Fruit fly (Drosophila melanogaster) whole organism, embryonic: ENCODE measurements around the gene CG6015.

Source experiments
- Asciz ChIP-seq: fragments of 200-800 bp; sonication (Bioruptor generic); optimal IDR thresholded peaks from 2 replicates; lab custom pipeline; 2017; ENCODE audit warnings: missing biosample characterization, mild to moderate bottlenecking, missing genetic modification characterization, missing genetic modification reagents
- Atf6 ChIP-seq: fragments of 200-800 bp; sonication (Bioruptor generic); IDR thresholded peaks from 2 replicates; pipeline ENCODE4 v1.3.6; 2022; ENCODE audit warnings: missing biosample characterization, missing genetic modification characterization
- Bteb2 ChIP-seq: fragments of 200-800 bp; sonication (Bioruptor generic); optimal IDR thresholded peaks from 2 replicates; lab custom pipeline; 2016; ENCODE audit warnings: missing biosample characterization, missing genetic modification characterization
- C15 ChIP-seq: fragments of 200-800 bp; sonication (Bioruptor generic); IDR thresholded peaks from 3 replicates; pipeline ENCODE4 v1.3.6; 2022; ENCODE audit warnings: missing biosample characterization, missing genetic modification characterization
- CG10147 ChIP-seq: fragments of 200-800 bp; sonication (Bioruptor generic); optimal IDR thresholded peaks from 2 replicates; lab custom pipeline; 2019; ENCODE audit warnings: missing biosample characterization, mild to moderate bottlenecking, missing genetic modification characterization, moderate library complexity
- CG10209 ChIP-seq: fragments of 200-800 bp; sonication (Bioruptor generic); optimal IDR thresholded peaks from 3 replicates; lab custom pipeline; 2017; ENCODE audit warnings: missing biosample characterization, mild to moderate bottlenecking, missing genetic modification characterization, missing genetic modification reagents
- CG10366 ChIP-seq: fragments of 200-800 bp; sonication (Bioruptor generic); IDR thresholded peaks from 2 replicates; pipeline ENCODE4 v1.3.6; 2022; ENCODE audit warnings: missing biosample characterization, missing genetic modification characterization
- CG12155 ChIP-seq: fragments of 200-800 bp; sonication (Bioruptor generic); optimal IDR thresholded peaks from 3 replicates; lab custom pipeline; 2016; ENCODE audit warnings: missing biosample characterization, missing genetic modification characterization
- CG17186 ChIP-seq: fragments of 200-800 bp; sonication (Bioruptor generic); optimal IDR thresholded peaks from 3 replicates; lab custom pipeline; 2017; ENCODE audit warnings: missing biosample characterization, missing genetic modification reagents, missing genetic modification characterization
- CG17568 ChIP-seq: fragments of 200-800 bp; sonication (Bioruptor generic); optimal IDR thresholded peaks from 2 replicates; lab custom pipeline; 2018; ENCODE audit warnings: missing biosample characterization, mild to moderate bottlenecking, missing genetic modification characterization, moderate library complexity
- CG1832 ChIP-seq: fragments of 200-800 bp; sonication (Bioruptor generic); optimal IDR thresholded peaks from 2 replicates; lab custom pipeline; 2017; ENCODE audit warnings: missing biosample characterization, mild to moderate bottlenecking, missing genetic modification characterization, inconsistent platforms
- CG31388 ChIP-seq: fragments of 200-800 bp; sonication (Bioruptor generic); optimal IDR thresholded peaks from 2 replicates; lab custom pipeline; 2016; ENCODE audit warnings: missing biosample characterization, missing genetic modification characterization
- CG34376 ChIP-seq: fragments of 200-800 bp; sonication (Bioruptor generic); optimal IDR thresholded peaks from 2 replicates; lab custom pipeline; 2018; ENCODE audit warnings: missing biosample characterization, mild to moderate bottlenecking, missing genetic modification characterization
- CG7271 ChIP-seq: fragments of 200-800 bp; sonication (Bioruptor generic); optimal IDR thresholded peaks from 2 replicates; lab custom pipeline; 2018; ENCODE audit warnings: missing biosample characterization, mild to moderate bottlenecking, missing genetic modification characterization, moderate library complexity
- CG7357 ChIP-seq: fragments of 200-800 bp; sonication (Bioruptor generic); IDR thresholded peaks from 3 replicates; pipeline ENCODE4 v1.3.6; 2022; ENCODE audit warnings: missing biosample characterization, missing genetic modification characterization
- CG8359 ChIP-seq: fragments of 200-800 bp; sonication (Bioruptor generic); optimal IDR thresholded peaks from 2 replicates; lab custom pipeline; 2017; ENCODE audit warnings: missing biosample characterization, mild to moderate bottlenecking, missing genetic modification characterization, borderline replicate concordance
- CHES-1-like ChIP-seq: fragments of 200-800 bp; sonication (Bioruptor generic); optimal IDR thresholded peaks from 2 replicates; lab custom pipeline; 2016; ENCODE audit warnings: missing biosample characterization, missing genetic modification characterization
- CoRest ChIP-seq: fragments of 200-800 bp; sonication (Bioruptor generic); optimal IDR thresholded peaks from 3 replicates; lab custom pipeline; 2018; ENCODE audit warnings: missing biosample characterization, mild to moderate bottlenecking, missing genetic modification characterization, moderate library complexity
- CrebB ChIP-seq: fragments of 200-800 bp; sonication (Bioruptor generic); optimal IDR thresholded peaks from 3 replicates; lab custom pipeline; 2018; ENCODE audit warnings: missing biosample characterization, mild to moderate bottlenecking, missing genetic modification characterization
- D19B ChIP-seq: fragments of 200-800 bp; sonication (Bioruptor generic); optimal IDR thresholded peaks from 2 replicates; lab custom pipeline; 2017; ENCODE audit warnings: missing biosample characterization, mild to moderate bottlenecking, missing genetic modification characterization
- Dfd ChIP-seq, 2 experiments: fragments of >200 bp; optimal IDR thresholded peaks; 2 replicates each; lab custom pipeline; 2017; ENCODE audit warnings: missing biosample characterization in 2 of 2, missing genetic modification characterization in 2 of 2
- Eip74EF ChIP-seq, 2 experiments: fragments of 200-800 bp in 1 of 2; fragments of >200 bp in 1 of 2; sonication (Bioruptor generic) in 1 of 2; optimal IDR thresholded peaks; 2 replicates each; lab custom pipeline; 2017 to 2019; ENCODE audit warnings: missing biosample characterization in 2 of 2, missing genetic modification characterization in 2 of 2, mild to moderate bottlenecking in 1 of 2, moderate library complexity in 1 of 2
- Ets97D ChIP-seq: fragments of 200-800 bp; sonication (Bioruptor generic); optimal IDR thresholded peaks from 3 replicates; lab custom pipeline; 2016; ENCODE audit warnings: missing biosample characterization, missing genetic modification characterization
- Fer2 ChIP-seq: fragments of 200-800 bp; sonication (Bioruptor generic); optimal IDR thresholded peaks from 2 replicates; lab custom pipeline; 2018; ENCODE audit warnings: missing biosample characterization, mild to moderate bottlenecking, missing genetic modification characterization, moderate library complexity
- HLH54F ChIP-seq: fragments of 200-800 bp; sonication (Bioruptor generic); optimal IDR thresholded peaks from 3 replicates; lab custom pipeline; 2016; ENCODE audit warnings: missing biosample characterization, missing genetic modification characterization
- HmgD ChIP-seq: fragments of 200-800 bp; sonication (Bioruptor generic); optimal IDR thresholded peaks from 3 replicates; lab custom pipeline; 2016; ENCODE audit warnings: missing biosample characterization, missing genetic modification characterization
- MTF-1 ChIP-seq: fragments of 200-800 bp; sonication (Bioruptor generic); optimal IDR thresholded peaks from 2 replicates; lab custom pipeline; 2018; ENCODE audit warnings: missing biosample characterization, mild to moderate bottlenecking, missing genetic modification characterization, borderline replicate concordance
- Med ChIP-seq: fragments of 200-800 bp; sonication (Bioruptor generic); peaks from one replicate; lab custom pipeline; 2016; ENCODE audit warnings: missing biosample characterization, missing genetic modification characterization, mild to moderate bottlenecking, inconsistent platforms, moderate library complexity
- Opbp ChIP-seq: fragments of 200-800 bp; sonication (Bioruptor generic); IDR thresholded peaks from 3 replicates; pipeline ENCODE4 v1.3.6; 2022; ENCODE audit warnings: missing biosample characterization, missing genetic modification characterization; ENCODE audit not compliant: partially characterized antibody
- Sox100B ChIP-seq: fragments of 200-800 bp; sonication (Bioruptor generic); optimal IDR thresholded peaks from 3 replicates; lab custom pipeline; 2018; ENCODE audit warnings: missing biosample characterization, mild to moderate bottlenecking, missing genetic modification characterization
- Sry-β ChIP-seq: fragments of 200-800 bp; sonication (Bioruptor generic); optimal IDR thresholded peaks from 2 replicates; lab custom pipeline; 2018; ENCODE audit warnings: missing biosample characterization, mild to moderate bottlenecking, missing genetic modification characterization, moderate library complexity
- aop ChIP-seq: fragments of 200-800 bp; sonication (Bioruptor generic); IDR thresholded peaks from 2 replicates; pipeline ENCODE4 v1.3.6; 2022; ENCODE audit warnings: missing biosample characterization, missing genetic modification characterization
- ara ChIP-seq: fragments of 200-800 bp; sonication (Bioruptor generic); IDR thresholded peaks from 2 replicates; pipeline ENCODE4 v1.3.6; 2022; ENCODE audit warnings: missing biosample characterization, missing genetic modification characterization
- ci ChIP-seq: fragments of 200-800 bp; sonication (Bioruptor generic); IDR thresholded peaks from 3 replicates; pipeline ENCODE4 v1.3.6; 2022; ENCODE audit warnings: missing biosample characterization, missing genetic modification characterization
- eyg ChIP-seq: fragments of 200-800 bp; sonication (Bioruptor generic); optimal IDR thresholded peaks from 3 replicates; lab custom pipeline; 2016; ENCODE audit warnings: missing biosample characterization, missing genetic modification characterization
- fd64A ChIP-seq: fragments of 200-800 bp; sonication (Bioruptor generic); optimal IDR thresholded peaks from 3 replicates; lab custom pipeline; 2018; ENCODE audit warnings: missing biosample characterization, mild to moderate bottlenecking, missing genetic modification characterization
- insv ChIP-seq, 2 experiments: fragments of 200-800 bp; sonication (Bioruptor generic); optimal IDR thresholded peaks; 3 replicates each; lab custom pipeline; 2016 to 2018; ENCODE audit warnings: missing biosample characterization in 2 of 2, missing genetic modification characterization in 2 of 2
- lov ChIP-seq, 2 experiments: fragments of 200-800 bp in 1 of 2; fragments of >200 bp in 1 of 2; sonication (Bioruptor generic) in 1 of 2; IDR thresholded peaks in 1 of 2; optimal IDR thresholded peaks in 1 of 2; 2 replicates in 1 of 2; 3 replicates in 1 of 2; pipeline versions ENCODE4 v1.3.6 to Lab custom; 2017 to 2022; ENCODE audit warnings: missing biosample characterization in 1 of 2, missing genetic modification characterization in 1 of 2
- luna ChIP-seq: fragments of 200-800 bp; sonication (Bioruptor generic); optimal IDR thresholded peaks from 2 replicates; lab custom pipeline; 2016; ENCODE audit warnings: missing biosample characterization, missing genetic modification characterization
- mam ChIP-seq: fragments of 200-800 bp; sonication (Bioruptor generic); optimal IDR thresholded peaks from 3 replicates; lab custom pipeline; 2016; ENCODE audit warnings: missing biosample characterization, missing genetic modification characterization
- mirr ChIP-seq: fragments of 200-800 bp; sonication (Bioruptor generic); optimal IDR thresholded peaks from 3 replicates; lab custom pipeline; 2018; ENCODE audit warnings: missing biosample characterization, mild to moderate bottlenecking, missing genetic modification characterization
- onecut ChIP-seq: fragments of 200-800 bp; sonication (Bioruptor generic); IDR thresholded peaks from 2 replicates; pipeline ENCODE4 v1.3.6; 2022; ENCODE audit warnings: missing biosample characterization, missing genetic modification characterization
- row ChIP-seq: fragments of 200-800 bp; sonication (Bioruptor generic); IDR thresholded peaks from 3 replicates; pipeline ENCODE4 v1.3.6; 2022; ENCODE audit warnings: missing biosample characterization, missing genetic modification characterization
- schlank ChIP-seq: fragments of 200-800 bp; sonication (Bioruptor generic); optimal IDR thresholded peaks from 2 replicates; lab custom pipeline; 2018; ENCODE audit warnings: missing biosample characterization, mild to moderate bottlenecking, missing genetic modification characterization
- slp2 ChIP-seq: fragments of 200-800 bp; sonication (Bioruptor generic); optimal IDR thresholded peaks from 2 replicates; lab custom pipeline; 2016; ENCODE audit warnings: missing biosample characterization, missing genetic modification characterization
- sr ChIP-seq: fragments of 200-800 bp; sonication (Bioruptor generic); IDR thresholded peaks from 3 replicates; pipeline ENCODE4 v1.3.6; 2022; ENCODE audit warnings: missing biosample characterization, missing genetic modification characterization
- toy ChIP-seq: fragments of 200-800 bp; sonication (Bioruptor generic); IDR thresholded peaks from 2 replicates; pipeline ENCODE4 v1.3.6; 2022; ENCODE audit warnings: missing biosample characterization, missing genetic modification characterization
- wek ChIP-seq: fragments of 200-800 bp; sonication (Bioruptor generic); optimal IDR thresholded peaks from 3 replicates; lab custom pipeline; 2018; ENCODE audit warnings: missing biosample characterization, mild to moderate bottlenecking, missing genetic modification characterization, moderate library complexity
- yki ChIP-seq: fragments of >200 bp; optimal IDR thresholded peaks from 3 replicates; lab custom pipeline; 2018

The CG6015 gene

dm6 chr3R:22049134-22049796 lies 15.2 kb upstream of the CG6015 start (continued):
- peak; percentile 35 for TF ChIP-seq Fer2 (tag; lab: Kevin White, UChicago)
- TF ChIP-seq aop (GFP tag; lab: Robert Waterston, UW), result no peak
- TF ChIP-seq lov (optimal IDR thresholded peaks at IDR 0.05; lab: Kevin White, UChicago), result no peak
- TF ChIP-seq lov (GFP tag; IDR thresholded peaks at IDR 0.05; lab: Robert Waterston, UW), result peak; percentile 84
- peak in 1 of 2 experiments; percentile 64 for TF ChIP-seq Eip74EF (GFP tag; optimal IDR thresholded peaks at IDR 0.05; lab: Kevin White, UChicago)
- peak; percentile 91 for TF ChIP-seq row (GFP tag; lab: Robert Waterston, UW)
- TF ChIP-seq ci (GFP tag; lab: Robert Waterston, UW), result peak; percentile 94
- peak; percentile 78 for TF ChIP-seq Asciz (GFP tag; lab: Kevin White, UChicago)
- no peak for TF ChIP-seq yki (lab: Kevin White, UChicago)
- TF ChIP-seq Dfd (GFP tag; optimal IDR thresholded peaks at IDR 0.05; lab: Kevin White, UChicago), result no peak
- no peak for TF ChIP-seq luna (GFP tag; lab: Kevin White, UChicago)
- TF ChIP-seq CrebB, result peak; percentile 52
- TF ChIP-seq CG7357 (GFP tag; lab: Robert Waterston, UW), result peak; percentile 50; the same call in 2 of the 3 replicates
- TF ChIP-seq CG34376 (GFP tag; lab: Kevin White, UChicago), result no peak
- no peak for TF ChIP-seq Ets97D (GFP tag; lab: Kevin White, UChicago)
- no peak for TF ChIP-seq wek (GFP tag; lab: Kevin White, UChicago)
- peak; percentile 14; the same call in 1 of the 3 replicates for TF ChIP-seq Opbp (GFP tag; lab: Robert Waterston, UW)
- no peak; the same call in 2 of the 3 replicates for TF ChIP-seq sr (GFP tag; lab: Robert Waterston, UW)
- peak; percentile 81 for TF ChIP-seq Atf6 (GFP tag; lab: Robert Waterston, UW)
- peak; percentile 84 for TF ChIP-seq CG10366
- no peak for TF ChIP-seq mirr (GFP tag; lab: Kevin White, UChicago)
- peak; percentile 34 for TF ChIP-seq CG8359 (GFP tag; lab: Kevin White, UChicago)
- TF ChIP-seq CG17186, result peak; percentile 1
- peak; percentile 34 for TF ChIP-seq MTF-1
- 0 out of 2 replicates have a peak, but pooled peaks have one; percentile 28 for TF ChIP-seq toy
- peak; percentile 97 for TF ChIP-seq Med (GFP tag; lab: Kevin White, UChicago)
- TF ChIP-seq C15 (GFP tag; lab: Robert Waterston, UW), result peak; percentile 57; the same call in 2 of the 3 replicates
- peak; percentile 74; the same call in 1 of the 2 replicates for TF ChIP-seq ara (GFP tag; lab: Robert Waterston, UW)
- TF ChIP-seq eyg, result peak; percentile 74
- TF ChIP-seq schlank (tag; lab: Kevin White, UChicago), result peak; percentile 44
- peak; percentile 80 for TF ChIP-seq CoRest (tag; lab: Kevin White, UChicago)
- TF ChIP-seq slp2 (GFP tag; lab: Kevin White, UChicago), result peak; percentile 68
- peak; percentile 22 for TF ChIP-seq HmgD (GFP tag; lab: Kevin White, UChicago)
- no peak for TF ChIP-seq CG7271
- peak; percentile 75 for TF ChIP-seq onecut
- TF ChIP-seq Bteb2 (GFP tag; lab: Kevin White, UChicago), result peak; percentile 77
- peak; percentile 67 for TF ChIP-seq fd64A
- peak; percentile 51 for TF ChIP-seq CG31388 (GFP tag; lab: Kevin White, UChicago)
- no peak for TF ChIP-seq insv (GFP tag; optimal IDR thresholded peaks at IDR 0.05; lab: Kevin White, UChicago)
- peak; percentile 77 for TF ChIP-seq mam
- peak; percentile 68 for TF ChIP-seq CHES-1-like
- TF ChIP-seq CG10209 (GFP tag; lab: Kevin White, UChicago), result peak; percentile 75
- TF ChIP-seq CG12155 (GFP tag; lab: Kevin White, UChicago), result peak; percentile 66
- TF ChIP-seq CG10147 (GFP tag; lab: Kevin White, UChicago), result peak; percentile 55
- peak; percentile 62 for TF ChIP-seq CG17568 (GFP tag; lab: Kevin White, UChicago)
- no peak for TF ChIP-seq CG1832 (GFP tag; lab: Kevin White, UChicago)
- peak; percentile 71 for TF ChIP-seq HLH54F (GFP tag; lab: Kevin White, UChicago)
- peak; percentile 61 for TF ChIP-seq Sox100B (GFP tag; lab: Kevin White, UChicago)
- no peak for TF ChIP-seq Sry-β
- peak; percentile 41 for TF ChIP-seq D19B (GFP tag; lab: Kevin White, UChicago)
